Fruit fly (Drosophila melanogaster) whole organism, embryonic: ENCODE data around the gene a10.

Source experiments
- Antp ChIP-seq: fragments of 200-800 bp; sonication (Bioruptor generic); optimal IDR thresholded peaks from 3 replicates; lab custom pipeline; 2016; ENCODE audit warnings: missing biosample characterization, missing genetic modification characterization
- Blimp-1 ChIP-seq: fragments of 200-800 bp; sonication (Bioruptor generic); optimal IDR thresholded peaks from 3 replicates; lab custom pipeline; 2018; ENCODE audit warnings: missing biosample characterization, missing genetic modification characterization, mild to moderate bottlenecking, moderate library complexity, missing genetic modification reagents
- CG10979 ChIP-seq: fragments of 200-800 bp; sonication (Bioruptor generic); optimal IDR thresholded peaks from 2 replicates; lab custom pipeline; 2018; ENCODE audit warnings: missing biosample characterization, mild to moderate bottlenecking, missing genetic modification characterization, moderate library complexity
- CG11560 ChIP-seq: fragments of 200-800 bp; sonication (Bioruptor generic); IDR thresholded peaks from 3 replicates; pipeline ENCODE4 v1.3.6; 2022; ENCODE audit warnings: missing biosample characterization, missing genetic modification characterization
- CG11695 ChIP-seq: fragments of 200-800 bp; sonication (Bioruptor generic); IDR thresholded peaks from 3 replicates; pipeline ENCODE4 v1.3.6; 2022; ENCODE audit warnings: missing biosample characterization, missing genetic modification characterization
- CG13624 ChIP-seq: fragments of 200-800 bp; sonication (Bioruptor generic); optimal IDR thresholded peaks from 2 replicates; lab custom pipeline; 2016; ENCODE audit warnings: missing biosample characterization, missing genetic modification characterization
- CG15601 ChIP-seq: fragments of 200-800 bp; sonication (Bioruptor generic); optimal IDR thresholded peaks from 3 replicates; lab custom pipeline; 2019; ENCODE audit warnings: missing biosample characterization, mild to moderate bottlenecking, missing genetic modification characterization, moderate library complexity
- CG16815 ChIP-seq: fragments of 200-800 bp; sonication (Bioruptor generic); optimal IDR thresholded peaks from 3 replicates; lab custom pipeline; 2017; ENCODE audit warnings: missing biosample characterization, mild to moderate bottlenecking, missing genetic modification characterization
- CG2199 ChIP-seq: fragments of 200-800 bp; sonication (Bioruptor generic); IDR thresholded peaks from 3 replicates; pipeline ENCODE4 v1.3.6; 2022; ENCODE audit warnings: missing biosample characterization, missing genetic modification characterization
- CG2875 ChIP-seq: fragments of 200-800 bp; sonication (Bioruptor generic); optimal IDR thresholded peaks from 2 replicates; lab custom pipeline; 2017; ENCODE audit warnings: missing biosample characterization, mild to moderate bottlenecking, missing genetic modification characterization, missing genetic modification reagents
- CG33213 ChIP-seq: fragments of 200-800 bp; sonication (Bioruptor generic); optimal IDR thresholded peaks from 3 replicates; lab custom pipeline; 2016; ENCODE audit warnings: missing biosample characterization, missing genetic modification characterization
- CG33557 ChIP-seq: fragments of 200-800 bp; sonication (Bioruptor generic); optimal IDR thresholded peaks from 2 replicates; lab custom pipeline; 2019; ENCODE audit warnings: missing biosample characterization, mild to moderate bottlenecking, missing genetic modification characterization, moderate library complexity
- CG34422 ChIP-seq: fragments of 200-800 bp; sonication (Bioruptor generic); IDR thresholded peaks from 3 replicates; pipeline ENCODE4 v1.3.6; 2022; ENCODE audit warnings: missing biosample characterization, missing genetic modification characterization
- CG4360 ChIP-seq: fragments of 200-800 bp; sonication (Bioruptor generic); IDR thresholded peaks from 2 replicates; pipeline ENCODE4 v1.3.6; 2022; ENCODE audit warnings: missing biosample characterization, missing genetic modification characterization
- CG7372 ChIP-seq: fragments of 200-800 bp; sonication (Bioruptor generic); IDR thresholded peaks from 2 replicates; pipeline ENCODE4 v1.3.6; 2022; ENCODE audit warnings: missing biosample characterization, missing genetic modification characterization
- CG9817 ChIP-seq: fragments of 200-800 bp; sonication (Bioruptor generic); optimal IDR thresholded peaks from 2 replicates; lab custom pipeline; 2018; ENCODE audit warnings: missing biosample characterization, mild to moderate bottlenecking, missing genetic modification characterization, moderate library complexity
- Deaf1 ChIP-seq: fragments of 200-800 bp; optimal IDR thresholded peaks from 3 replicates; lab custom pipeline; 2019; ENCODE audit warnings: missing biosample characterization, mild to moderate bottlenecking, missing genetic modification characterization, moderate library complexity
- Dfd ChIP-seq, 2 experiments: fragments of >200 bp; optimal IDR thresholded peaks; 2 replicates each; lab custom pipeline; 2017; ENCODE audit warnings: missing biosample characterization in 2 of 2, missing genetic modification characterization in 2 of 2
- Eip74EF ChIP-seq, 2 experiments: fragments of 200-800 bp in 1 of 2; fragments of >200 bp in 1 of 2; sonication (Bioruptor generic) in 1 of 2; optimal IDR thresholded peaks; 2 replicates each; lab custom pipeline; 2017 to 2019; ENCODE audit warnings: missing biosample characterization in 2 of 2, missing genetic modification characterization in 2 of 2, mild to moderate bottlenecking in 1 of 2, moderate library complexity in 1 of 2
- Ets97D ChIP-seq: fragments of 200-800 bp; sonication (Bioruptor generic); optimal IDR thresholded peaks from 3 replicates; lab custom pipeline; 2016; ENCODE audit warnings: missing biosample characterization, missing genetic modification characterization
- Hr51 ChIP-seq, 2 experiments: fragments of 200-800 bp; sonication (Bioruptor generic); optimal IDR thresholded peaks; 2 replicates in 1 of 2; 3 replicates in 1 of 2; lab custom pipeline; 2016 to 2018; ENCODE audit warnings: missing biosample characterization in 2 of 2, missing genetic modification characterization in 2 of 2, mild to moderate bottlenecking in 1 of 2, moderate library complexity in 1 of 2
- Med ChIP-seq: fragments of 200-800 bp; sonication (Bioruptor generic); peaks from one replicate; lab custom pipeline; 2016; ENCODE audit warnings: missing biosample characterization, missing genetic modification characterization, mild to moderate bottlenecking, inconsistent platforms, moderate library complexity
- Ravus ChIP-seq: fragments of 200-800 bp; sonication (Bioruptor generic); IDR thresholded peaks from 2 replicates; pipeline ENCODE4 v1.3.6; 2022; ENCODE audit warnings: missing biosample characterization, missing genetic modification characterization
- Rfx ChIP-seq: fragments of 200-800 bp; sonication (Bioruptor generic); IDR thresholded peaks from 2 replicates; pipeline ENCODE4 v1.3.6; 2022; ENCODE audit warnings: missing biosample characterization, missing genetic modification characterization
- Trl ChIP-seq, 3 experiments: fragments of >200 bp in 2 of 3; fragments of 200-800 bp in 1 of 3; sonication (Bioruptor generic) in 1 of 3; optimal IDR thresholded peaks; 2 replicates in 1 of 3; 3 replicates in 2 of 3; lab custom pipeline; 2016 to 2017; ENCODE audit warnings: missing biosample characterization in 1 of 3, missing genetic modification characterization in 1 of 3
- ab ChIP-seq: fragments of 200-800 bp; sonication (Bioruptor generic); optimal IDR thresholded peaks from 2 replicates; lab custom pipeline; 2016; ENCODE audit warnings: missing biosample characterization, missing genetic modification characterization
- bsh ChIP-seq, 2 experiments: fragments of 200-800 bp; sonication (Bioruptor generic); optimal IDR thresholded peaks; 2 replicates each; lab custom pipeline; 2017 to 2018; ENCODE audit warnings: mild to moderate bottlenecking in 2 of 2, missing biosample characterization in 2 of 2, missing genetic modification characterization in 2 of 2, moderate library complexity in 1 of 2
- cg ChIP-seq: fragments of 200-800 bp; sonication (Bioruptor generic); optimal IDR thresholded peaks from 3 replicates; lab custom pipeline; 2019; ENCODE audit warnings: missing biosample characterization, mild to moderate bottlenecking, missing genetic modification characterization, moderate library complexity
- chinmo ChIP-seq: fragments of 200-800 bp; sonication (Bioruptor generic); IDR thresholded peaks from 4 replicates; pipeline ENCODE4 v1.3.6; 2022; ENCODE audit warnings: missing biosample characterization, missing genetic modification characterization; ENCODE audit not compliant: partially characterized antibody
- knrl ChIP-seq: fragments of 200-800 bp; sonication (Bioruptor generic); IDR thresholded peaks from 3 replicates; pipeline ENCODE4 v1.3.6; 2022; ENCODE audit warnings: missing biosample characterization, missing genetic modification characterization; ENCODE audit not compliant: partially characterized antibody
- lab ChIP-seq: fragments of 200-800 bp; sonication (Bioruptor generic); optimal IDR thresholded peaks from 3 replicates; lab custom pipeline; 2017; ENCODE audit warnings: missing biosample characterization, missing genetic modification characterization, mild to moderate bottlenecking, moderate library complexity, missing genetic modification reagents
- mld ChIP-seq: fragments of 200-800 bp; sonication (Bioruptor generic); IDR thresholded peaks from 3 replicates; pipeline ENCODE4 v1.3.6; 2022; ENCODE audit warnings: missing biosample characterization, missing genetic modification characterization; ENCODE audit not compliant: partially characterized antibody
- nerfin-1 ChIP-seq: fragments of 200-800 bp; sonication (Bioruptor generic); optimal IDR thresholded peaks from 3 replicates; lab custom pipeline; 2019; ENCODE audit warnings: missing biosample characterization, mild to moderate bottlenecking, missing genetic modification characterization, moderate library complexity
- onecut ChIP-seq: fragments of 200-800 bp; sonication (Bioruptor generic); IDR thresholded peaks from 2 replicates; pipeline ENCODE4 v1.3.6; 2022; ENCODE audit warnings: missing biosample characterization, missing genetic modification characterization
- pum ChIP-seq: fragments of 200-800 bp; sonication (Bioruptor generic); optimal IDR thresholded peaks from 2 replicates; lab custom pipeline; 2016; ENCODE audit warnings: missing biosample characterization, missing genetic modification characterization
- sc ChIP-seq, 3 experiments: fragments of >200 bp in 2 of 3; fragments of 200-800 bp in 1 of 3; sonication (Bioruptor generic) in 1 of 3; optimal IDR thresholded peaks; 2 replicates in 2 of 3; 3 replicates in 1 of 3; lab custom pipeline; 2017; ENCODE audit warnings: mild to moderate bottlenecking in 1 of 3, missing biosample characterization in 1 of 3, missing genetic modification characterization in 1 of 3, missing genetic modification reagents in 1 of 3
- sens ChIP-seq: fragments of 200-800 bp; sonication (Bioruptor generic); peaks from one replicate; lab custom pipeline; 2016; ENCODE audit warnings: missing biosample characterization, missing genetic modification characterization
- sim ChIP-seq: fragments of 200-800 bp; sonication (Bioruptor generic); IDR thresholded peaks from 2 replicates; pipeline ENCODE4 v1.3.6; 2022; ENCODE audit warnings: missing biosample characterization, missing genetic modification characterization
- sima ChIP-seq: fragments of 200-800 bp; sonication (Bioruptor generic); optimal IDR thresholded peaks from 2 replicates; lab custom pipeline; 2016; ENCODE audit warnings: missing biosample characterization, missing genetic modification characterization

Gene a10

dm6 chr3L:17033309-17033708 lies 9.8 kb upstream of the a10 start (continued):
- TF ChIP-seq Eip74EF (GFP tag; optimal IDR thresholded peaks at IDR 0.05; lab: Kevin White, UChicago) (peak in 1 of 2 experiments; percentile 9), CG9817 (tag; lab: Kevin White, UChicago) (no peak), CG33557 (peak; percentile 86), sim (GFP tag; lab: Robert Waterston, UW) (peak; percentile 41; the same call in 1 of the 2 replicates), bsh (GFP tag; optimal IDR thresholded peaks at IDR 0.05; lab: Kevin White, UChicago) (peak in 1 of 2 experiments; percentile 69), Dfd (GFP tag; optimal IDR thresholded peaks at IDR 0.05; lab: Kevin White, UChicago) (no peak), onecut (GFP tag; lab: Robert Waterston, UW) (no peak), CG16815 (no peak), nerfin-1 (tag; lab: Kevin White, UChicago) (no peak), CG13624 (GFP tag; lab: Kevin White, UChicago) (no peak), pum (GFP tag; lab: Kevin White, UChicago) (no peak), CG10979 (tag; lab: Kevin White, UChicago) (peak; percentile 18), CG33213 (GFP tag; lab: Kevin White, UChicago) (no peak), CG15601 (tag; lab: Kevin White, UChicago) (peak; percentile 54), CG2875 (GFP tag; lab: Kevin White, UChicago) (peak; percentile 1), Ravus (no peak), lab (GFP tag; lab: Kevin White, UChicago) (no peak), Blimp-1 (GFP tag; lab: Kevin White, UChicago) (peak; percentile 100), Hr51 (GFP tag; optimal IDR thresholded peaks at IDR 0.05; lab: Kevin White, UChicago) (no peak), CG2199 (GFP tag; lab: Robert Waterston, UW) (0 out of 3 replicates have a peak, but pooled peaks have one; percentile 32), sc (optimal IDR thresholded peaks at IDR 0.05; lab: Kevin White, UChicago) (no peak), sc (GFP tag; optimal IDR thresholded peaks at IDR 0.05; lab: Kevin White, UChicago) (peak; percentile 33), CG11695 (no peak)

DNA sequence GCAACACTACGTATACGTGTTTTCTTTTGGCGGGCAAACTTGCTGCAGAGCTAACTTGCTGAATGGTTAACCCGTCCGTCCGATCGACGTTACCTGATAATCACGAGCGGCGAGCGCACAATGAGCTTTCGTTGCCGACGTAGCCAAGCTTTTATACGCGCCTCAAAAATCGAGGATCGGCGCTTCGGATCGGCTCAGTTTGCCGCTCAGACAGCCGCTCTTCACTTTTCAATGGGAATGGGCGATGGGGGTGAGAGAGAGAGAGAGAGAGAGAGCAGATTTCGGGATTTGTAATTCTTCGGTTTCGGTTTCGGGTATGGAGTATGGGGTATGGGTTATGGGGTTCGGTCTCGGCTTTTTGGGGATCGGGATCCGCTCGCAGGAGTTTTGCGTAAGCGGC lies 8.4 kb upstream of the a10 start, which contains the start of gene Ilp8:
TSS of gene Ilp8 (minus strand) at position 110 of the 400 bp plus-strand sequence.
- TF ChIP-seq Ets97D (GFP tag; lab: Kevin White, UChicago) (no peak), chinmo (peak; percentile 74; the same call in 1 of the 4 replicates), CG11560 (tag; lab: Robert Waterston, UW) (no peak), Med (GFP tag; lab: Kevin White, UChicago) (peak; percentile 72), CG11695 (0 out of 3 replicates have a peak, but pooled peaks have one; percentile 15), Rfx (GFP tag; lab: Robert Waterston, UW) (0 out of 2 replicates have a peak, but pooled peaks have one; percentile 17), CG7372 (no peak), Deaf1 (tag; lab: Kevin White, UChicago) (peak; percentile 94), Trl (optimal IDR thresholded peaks at IDR 0.05; lab: Kevin White, UChicago) (peak; percentile 60 to 76), Trl (GFP tag; optimal IDR thresholded peaks at IDR 0.05; lab: Kevin White, UChicago) (no peak), knrl (no peak), sima (GFP tag; lab: Kevin White, UChicago) (no peak), CG34422 (GFP tag; lab: Robert Waterston, UW) (0 out of 3 replicates have a peak, but pooled peaks have one; percentile 23), sens (GFP tag; lab: Kevin White, UChicago) (peak; percentile 9), mld (GFP tag; lab: Robert Waterston, UW) (no peak), Antp (GFP tag; lab: Kevin White, UChicago) (no peak), cg (GFP tag; lab: Kevin White, UChicago) (no peak), ab (GFP tag; lab: Kevin White, UChicago) (no peak), CG4360 (GFP tag; lab: Robert Waterston, UW) (no peak), Blimp-1 (GFP tag; lab: Kevin White, UChicago) (peak; percentile 1)
